Worm (Caenorhabditis elegans) whole organism, L4/young adult: ENCODE results near the gene F55G11.7.

Experiments used
- dao-5 ChIP-seq: sonication (generic microtip); optimal IDR thresholded peaks from 2 replicates; lab custom pipeline; 2016; ENCODE audit warnings: missing genotype, missing genetic modification characterization, moderate library complexity, missing compliant biosample characterization
- him-1 ChIP-seq: sonication (generic microtip); optimal IDR thresholded peaks from 2 replicates; lab custom pipeline; 2016; ENCODE audit warnings: missing genotype, missing genetic modification reagents, missing genetic modification characterization, missing compliant biosample characterization

DNA sequence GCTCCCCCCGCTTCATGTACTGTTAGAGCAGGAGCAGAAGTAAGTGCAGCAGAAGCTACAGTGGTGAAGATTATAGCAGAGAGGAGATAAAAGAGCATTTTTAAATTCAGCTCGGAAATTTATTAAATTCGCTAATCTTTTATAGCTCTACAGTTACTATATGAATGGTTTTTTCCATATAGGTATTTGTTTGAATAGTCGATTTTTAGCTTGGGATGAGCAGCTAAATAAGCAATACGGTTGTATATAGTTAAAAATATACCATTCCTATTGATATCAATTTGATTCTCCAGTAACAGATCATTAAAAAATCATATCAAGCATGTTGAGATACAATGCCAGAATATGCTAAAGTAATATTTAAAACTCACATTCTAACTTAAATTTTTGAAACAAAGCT is 33.6 kb upstream of the F55G11.7 start, which contains the start of gene srlf-5:
- no peak for TF ChIP-seq dao-5 (tag; lab: Kevin White, UChicago)
- no peak for TF ChIP-seq him-1
